Fruit fly (Drosophila melanogaster) whole organism, embryonic: ENCODE measurements around the gene Tango5.
A peak's percentile ranks its signal among the peaks of the same experiment; 100 is the strongest.

Experiments
- Antp ChIP-seq: fragments of 200-800 bp; sonication (Bioruptor generic); optimal IDR thresholded peaks from 3 replicates; lab custom pipeline; 2016; ENCODE audit warnings: missing biosample characterization, missing genetic modification characterization
- Bgb ChIP-seq: fragments of 200-800 bp; sonication (Bioruptor generic); IDR thresholded peaks from 2 replicates; pipeline ENCODE4 v1.3.6; 2022; ENCODE audit warnings: missing biosample characterization, missing genetic modification characterization; ENCODE audit not compliant: partially characterized antibody
- CG10654 ChIP-seq: fragments of 200-800 bp; sonication (Bioruptor generic); optimal IDR thresholded peaks from 2 replicates; lab custom pipeline; 2016; ENCODE audit warnings: missing biosample characterization, missing genetic modification characterization
- CG13424 ChIP-seq: fragments of 200-800 bp; sonication (Bioruptor generic); optimal IDR thresholded peaks from 2 replicates; lab custom pipeline; 2019; ENCODE audit warnings: missing biosample characterization, mild to moderate bottlenecking, missing genetic modification characterization, moderate library complexity
- CG14667 ChIP-seq: fragments of 200-800 bp; sonication (Bioruptor generic); IDR thresholded peaks from 2 replicates; pipeline ENCODE4 v1.3.6; 2022; ENCODE audit warnings: missing biosample characterization, missing genetic modification characterization
- CG14710 ChIP-seq: fragments of 200-800 bp; sonication (Bioruptor generic); optimal IDR thresholded peaks from 3 replicates; lab custom pipeline; 2019; ENCODE audit warnings: missing biosample characterization, mild to moderate bottlenecking, missing genetic modification characterization, moderate library complexity
- CG15269 ChIP-seq: fragments of 200-800 bp; sonication (Bioruptor generic); optimal IDR thresholded peaks from 2 replicates; lab custom pipeline; 2018; ENCODE audit warnings: missing biosample characterization, mild to moderate bottlenecking, missing genetic modification characterization, moderate library complexity
- CG16815 ChIP-seq: fragments of 200-800 bp; sonication (Bioruptor generic); optimal IDR thresholded peaks from 3 replicates; lab custom pipeline; 2017; ENCODE audit warnings: missing biosample characterization, mild to moderate bottlenecking, missing genetic modification characterization
- CG17359 ChIP-seq: fragments of 200-800 bp; sonication (Bioruptor generic); optimal IDR thresholded peaks from 3 replicates; lab custom pipeline; 2018; ENCODE audit warnings: missing biosample characterization, mild to moderate bottlenecking, missing genetic modification characterization, moderate library complexity
- CG17385 ChIP-seq: fragments of 200-800 bp; sonication (Bioruptor generic); optimal IDR thresholded peaks from 3 replicates; lab custom pipeline; 2018; ENCODE audit warnings: missing biosample characterization, mild to moderate bottlenecking, missing genetic modification characterization
- CG18011 ChIP-seq: fragments of 200-800 bp; sonication (Bioruptor generic); optimal IDR thresholded peaks from 2 replicates; lab custom pipeline; 2017; ENCODE audit warnings: missing biosample characterization, missing genetic modification characterization, mild to moderate bottlenecking, moderate library complexity, missing genotype
- CG18476 ChIP-seq: fragments of 200-800 bp; sonication (Bioruptor generic); optimal IDR thresholded peaks from 2 replicates; lab custom pipeline; 2016; ENCODE audit warnings: missing biosample characterization, mild to moderate bottlenecking, missing genetic modification characterization
- CG2199 ChIP-seq: fragments of 200-800 bp; sonication (Bioruptor generic); IDR thresholded peaks from 3 replicates; pipeline ENCODE4 v1.3.6; 2022; ENCODE audit warnings: missing biosample characterization, missing genetic modification characterization
- CG30403 ChIP-seq: fragments of 200-800 bp; sonication (Bioruptor generic); optimal IDR thresholded peaks from 3 replicates; lab custom pipeline; 2016; ENCODE audit warnings: missing biosample characterization, missing genetic modification characterization
- CG3163 ChIP-seq: fragments of 200-800 bp; sonication (Bioruptor generic); optimal IDR thresholded peaks from 3 replicates; lab custom pipeline; 2016; ENCODE audit warnings: missing biosample characterization, missing genetic modification characterization
- CG33213 ChIP-seq: fragments of 200-800 bp; sonication (Bioruptor generic); optimal IDR thresholded peaks from 3 replicates; lab custom pipeline; 2016; ENCODE audit warnings: missing biosample characterization, missing genetic modification characterization
- CG42726 ChIP-seq: fragments of 200-800 bp; sonication (Bioruptor generic); IDR thresholded peaks from 2 replicates; pipeline ENCODE4 v1.3.6; 2022; ENCODE audit warnings: missing biosample characterization, missing genetic modification characterization; ENCODE audit not compliant: partially characterized antibody
- CG4617 ChIP-seq: fragments of 200-800 bp; sonication (Bioruptor generic); optimal IDR thresholded peaks from 3 replicates; lab custom pipeline; 2016; ENCODE audit warnings: missing biosample characterization, missing genetic modification characterization, borderline replicate concordance
- CG5245 ChIP-seq: fragments of 200-800 bp; sonication (Bioruptor generic); optimal IDR thresholded peaks from 3 replicates; lab custom pipeline; 2016; ENCODE audit warnings: missing biosample characterization, missing genetic modification characterization
- CG7271 ChIP-seq: fragments of 200-800 bp; sonication (Bioruptor generic); optimal IDR thresholded peaks from 2 replicates; lab custom pipeline; 2018; ENCODE audit warnings: missing biosample characterization, mild to moderate bottlenecking, missing genetic modification characterization, moderate library complexity
- CoRest ChIP-seq: fragments of 200-800 bp; sonication (Bioruptor generic); optimal IDR thresholded peaks from 3 replicates; lab custom pipeline; 2018; ENCODE audit warnings: missing biosample characterization, mild to moderate bottlenecking, missing genetic modification characterization, moderate library complexity
- D19B ChIP-seq: fragments of 200-800 bp; sonication (Bioruptor generic); optimal IDR thresholded peaks from 2 replicates; lab custom pipeline; 2017; ENCODE audit warnings: missing biosample characterization, mild to moderate bottlenecking, missing genetic modification characterization
- E2f1 ChIP-seq: fragments of 200-800 bp; sonication (Bioruptor generic); IDR thresholded peaks from 2 replicates; pipeline ENCODE4 v1.3.6; 2022; ENCODE audit warnings: missing biosample characterization, missing genetic modification characterization
- Fer1 ChIP-seq: fragments of 200-800 bp; sonication (Bioruptor generic); optimal IDR thresholded peaks from 2 replicates; lab custom pipeline; 2017; ENCODE audit warnings: missing biosample characterization, mild to moderate bottlenecking, missing genetic modification characterization
- H2.0 ChIP-seq: fragments of 200-800 bp; sonication (Bioruptor generic); IDR thresholded peaks from 2 replicates; pipeline ENCODE4 v1.3.6; 2022; ENCODE audit warnings: missing biosample characterization, missing genetic modification characterization
- HLH4C ChIP-seq: fragments of 200-800 bp; sonication (Bioruptor generic); IDR thresholded peaks from 3 replicates; pipeline ENCODE4 v1.3.6; 2022; ENCODE audit warnings: missing biosample characterization, missing genetic modification characterization; ENCODE audit not compliant: partially characterized antibody
- NC2β ChIP-seq: fragments of 200-800 bp; sonication (Bioruptor generic); optimal IDR thresholded peaks from 2 replicates; lab custom pipeline; 2016; ENCODE audit warnings: missing biosample characterization, missing genetic modification characterization
- Oli ChIP-seq: fragments of 200-800 bp; sonication (Bioruptor generic); optimal IDR thresholded peaks from 2 replicates; lab custom pipeline; 2018; ENCODE audit warnings: missing biosample characterization, mild to moderate bottlenecking, missing genetic modification characterization, moderate library complexity
- Opbp ChIP-seq: fragments of 200-800 bp; sonication (Bioruptor generic); IDR thresholded peaks from 3 replicates; pipeline ENCODE4 v1.3.6; 2022; ENCODE audit warnings: missing biosample characterization, missing genetic modification characterization; ENCODE audit not compliant: partially characterized antibody
- PHDP ChIP-seq: fragments of 200-800 bp; sonication (Bioruptor generic); optimal IDR thresholded peaks from 3 replicates; lab custom pipeline; 2018; ENCODE audit warnings: missing biosample characterization, mild to moderate bottlenecking, missing genetic modification characterization, moderate library complexity
- Six4 ChIP-seq: fragments of 200-800 bp; sonication (Bioruptor generic); optimal IDR thresholded peaks from 2 replicates; lab custom pipeline; 2016; ENCODE audit warnings: missing biosample characterization, missing genetic modification characterization
- Spps ChIP-seq: fragments of 200-800 bp; sonication (Bioruptor generic); optimal IDR thresholded peaks from 2 replicates; lab custom pipeline; 2018; ENCODE audit warnings: missing biosample characterization, mild to moderate bottlenecking, missing genetic modification characterization
- Vsx1 ChIP-seq: fragments of 200-800 bp; sonication (Bioruptor generic); optimal IDR thresholded peaks from 2 replicates; lab custom pipeline; 2017; ENCODE audit warnings: missing biosample characterization, mild to moderate bottlenecking, missing genetic modification characterization, missing genetic modification reagents
- al ChIP-seq: fragments of 200-800 bp; sonication (Bioruptor generic); IDR thresholded peaks from 2 replicates; pipeline ENCODE4 v1.3.6; 2022; ENCODE audit warnings: missing biosample characterization, missing genetic modification characterization
- crol ChIP-seq: fragments of 200-800 bp; sonication (Bioruptor generic); IDR thresholded peaks from 2 replicates; pipeline ENCODE4 v1.3.6; 2022; ENCODE audit warnings: missing biosample characterization, missing genetic modification characterization
- danr ChIP-seq: fragments of 200-800 bp; sonication (Bioruptor generic); IDR thresholded peaks from 2 replicates; pipeline ENCODE4 v1.3.6; 2022; ENCODE audit warnings: missing biosample characterization, missing genetic modification characterization
- disco-r ChIP-seq: fragments of 200-800 bp; sonication (Bioruptor generic); optimal IDR thresholded peaks from 2 replicates; lab custom pipeline; 2016; ENCODE audit warnings: missing biosample characterization, missing genetic modification characterization
- dmrt11E ChIP-seq: fragments of 200-800 bp; sonication (Bioruptor generic); optimal IDR thresholded peaks from 3 replicates; lab custom pipeline; 2018; ENCODE audit warnings: missing biosample characterization, mild to moderate bottlenecking, missing genetic modification characterization, moderate library complexity
- eve ChIP-seq, 2 experiments: fragments of >200 bp; optimal IDR thresholded peaks; 2 replicates each; lab custom pipeline; 2017; ENCODE audit warnings: missing biosample characterization in 2 of 2, missing genetic modification characterization in 2 of 2
- ham ChIP-seq: fragments of 200-800 bp; sonication (Bioruptor generic); IDR thresholded peaks from 2 replicates; pipeline ENCODE4 v1.3.6; 2022; ENCODE audit warnings: missing biosample characterization, missing genetic modification characterization
- ken ChIP-seq: fragments of 200-800 bp; sonication (Bioruptor generic); IDR thresholded peaks from 3 replicates; pipeline ENCODE4 v1.3.6; 2022; ENCODE audit warnings: missing biosample characterization, missing genetic modification characterization
- kni ChIP-seq: fragments of 200-800 bp; sonication (Bioruptor generic); optimal IDR thresholded peaks from 3 replicates; lab custom pipeline; 2017; ENCODE audit warnings: mild to moderate bottlenecking, missing biosample characterization, missing genetic modification reagents, missing genetic modification characterization
- lbe ChIP-seq: fragments of 200-800 bp; sonication (Bioruptor generic); optimal IDR thresholded peaks from 2 replicates; lab custom pipeline; 2016; ENCODE audit warnings: missing biosample characterization, mild to moderate bottlenecking, missing genetic modification characterization
- lilli ChIP-seq: fragments of 200-800 bp; sonication (Bioruptor generic); optimal IDR thresholded peaks from 3 replicates; lab custom pipeline; 2016; ENCODE audit warnings: missing biosample characterization, missing genetic modification characterization
- peb ChIP-seq: fragments of 200-800 bp; sonication (Bioruptor generic); IDR thresholded peaks from 2 replicates; pipeline ENCODE4 v1.3.6; 2022; ENCODE audit warnings: missing biosample characterization, missing genetic modification characterization
- psq ChIP-seq: fragments of 200-800 bp; sonication (Bioruptor generic); optimal IDR thresholded peaks from 2 replicates; lab custom pipeline; 2017; ENCODE audit warnings: missing biosample characterization, missing genetic modification characterization
- schlank ChIP-seq: fragments of 200-800 bp; sonication (Bioruptor generic); optimal IDR thresholded peaks from 2 replicates; lab custom pipeline; 2018; ENCODE audit warnings: missing biosample characterization, mild to moderate bottlenecking, missing genetic modification characterization
- sqz ChIP-seq: fragments of 200-800 bp; sonication (Bioruptor generic); optimal IDR thresholded peaks from 3 replicates; lab custom pipeline; 2018; ENCODE audit warnings: missing biosample characterization, mild to moderate bottlenecking, missing genetic modification characterization
- stwl ChIP-seq: fragments of 200-800 bp; sonication (Bioruptor generic); optimal IDR thresholded peaks from 3 replicates; lab custom pipeline; 2018; ENCODE audit warnings: missing biosample characterization, mild to moderate bottlenecking, missing genetic modification characterization, moderate library complexity
- tup ChIP-seq: fragments of 200-800 bp; sonication (Bioruptor generic); optimal IDR thresholded peaks from 2 replicates; lab custom pipeline; 2016; ENCODE audit warnings: missing biosample characterization, mild to moderate bottlenecking, missing genetic modification characterization, moderate library complexity

The Tango5 gene

dm6 chrX:10731801-10732200 lies 32.4 kb downstream of the Tango5 start:
- TF ChIP-seq stwl (tag; lab: Kevin White, UChicago) (no peak), ken (GFP tag; lab: Robert Waterston, UW) (no peak), Oli (peak; percentile 66), schlank (no peak), crol (GFP tag; lab: Robert Waterston, UW) (no peak), Fer1 (peak; percentile 70), CG18011 (GFP tag; lab: Kevin White, UChicago) (peak; percentile 6), PHDP (tag; lab: Kevin White, UChicago) (peak; percentile 68), D19B (GFP tag; lab: Kevin White, UChicago) (peak; percentile 95), lilli (GFP tag; lab: Kevin White, UChicago) (peak; percentile 59), lbe (GFP tag; lab: Kevin White, UChicago) (no peak), dmrt11E (tag; lab: Kevin White, UChicago) (peak; percentile 80), Six4 (GFP tag; lab: Kevin White, UChicago) (peak; percentile 13), CG7271 (tag; lab: Kevin White, UChicago) (no peak), CG10654 (GFP tag; lab: Kevin White, UChicago) (peak; percentile 28), E2f1 (GFP tag; lab: Robert Waterston, UW) (peak; percentile 17; the same call in 1 of the 2 replicates), CG2199 (GFP tag; lab: Robert Waterston, UW) (no peak), Spps (tag; lab: Kevin White, UChicago) (peak; percentile 33), CG33213 (no peak), CG3163 (GFP tag; lab: Kevin White, UChicago) (no peak), psq (no peak), sqz (GFP tag; lab: Kevin White, UChicago) (no peak), H2.0 (0 out of 2 replicates have a peak, but pooled peaks have one; percentile 16), kni (GFP tag; lab: Kevin White, UChicago) (no peak), CG15269 (peak; percentile 67), CG17359 (tag; lab: Kevin White, UChicago) (peak; percentile 67), CG17385 (GFP tag; lab: Kevin White, UChicago) (peak; percentile 87), HLH4C (no peak), al (GFP tag; lab: Robert Waterston, UW) (peak; percentile 22; the same call in 1 of the 2 replicates), CG4617 (no peak), CG14710 (tag; lab: Kevin White, UChicago) (peak; percentile 59), Opbp (GFP tag; lab: Robert Waterston, UW) (no peak), Bgb (no peak), ham (GFP tag; lab: Robert Waterston, UW) (no peak), CG14667 (GFP tag; lab: Robert Waterston, UW) (no peak), CG18476 (GFP tag; lab: Kevin White, UChicago) (peak; percentile 22), tup (GFP tag; lab: Kevin White, UChicago) (no peak), danr (0 out of 2 replicates have a peak, but pooled peaks have one; percentile 11), Vsx1 (GFP tag; lab: Kevin White, UChicago) (peak; percentile 33), CG42726 (no peak), disco-r (GFP tag; lab: Kevin White, UChicago) (peak; percentile 27), CoRest (tag; lab: Kevin White, UChicago) (peak; percentile 70), CG16815 (GFP tag; lab: Kevin White, UChicago) (peak; percentile 38), eve (GFP tag; optimal IDR thresholded peaks at IDR 0.05; lab: Kevin White, UChicago) (peak in 1 of 2 experiments; percentile 68), CG30403 (GFP tag; lab: Kevin White, UChicago) (peak; percentile 59), Antp (GFP tag; lab: Kevin White, UChicago) (peak; percentile 18), peb (no peak), CG13424 (tag; lab: Kevin White, UChicago) (peak; percentile 61), CG5245 (GFP tag; lab: Kevin White, UChicago) (peak; percentile 1), NC2β (GFP tag; lab: Kevin White, UChicago) (no peak)
